Fruit fly (Drosophila melanogaster): ENCODE data around the gene sty.

The sty gene

DNA sequence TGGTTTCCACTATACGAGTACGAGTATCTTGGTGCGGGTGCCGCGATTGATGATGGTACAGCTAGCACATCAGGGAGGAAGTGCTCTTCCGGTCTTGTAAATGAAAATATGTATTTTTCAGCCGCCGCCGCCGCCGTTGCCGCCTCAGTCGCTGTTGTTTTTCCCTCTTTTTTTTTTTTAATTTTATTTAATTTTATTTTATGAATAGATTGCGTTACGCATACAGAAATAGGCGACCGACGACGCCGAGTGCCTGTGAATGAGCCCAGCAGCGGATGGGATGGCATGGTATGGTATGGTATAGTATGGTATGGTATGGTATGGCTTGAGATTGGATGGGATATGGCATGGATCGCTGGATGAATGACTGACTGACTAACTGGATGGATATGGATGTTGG is 38.0 kb downstream of the sty start (continued):
- TF ChIP-seq sr (GFP tag; IDR thresholded peaks at IDR 0.05) (no peak), cato (GFP tag; optimal IDR thresholded peaks at IDR 0.05; ENCODE audit: borderline replicate concordance) (no peak), onecut (GFP tag; IDR thresholded peaks at IDR 0.05) (no peak), sug (tag; optimal IDR thresholded peaks at IDR 0.05) (no peak), BtbVII (GFP tag; optimal IDR thresholded peaks at IDR 0.05) (no peak), CG6254 (GFP tag; optimal IDR thresholded peaks at IDR 0.05) (no peak), CG12219 (GFP tag; optimal IDR thresholded peaks at IDR 0.05) (no peak), fu2 (GFP tag; optimal IDR thresholded peaks at IDR 0.05) (no peak), CG6854 (GFP tag; optimal IDR thresholded peaks at IDR 0.05) (no peak), CG1792 (GFP tag; optimal IDR thresholded peaks at IDR 0.05) (no peak), Med (GFP tag) (peak; percentile 27), ems (GFP tag; optimal IDR thresholded peaks at IDR 0.05) (no peak), da (GFP tag; optimal IDR thresholded peaks at IDR 0.05) (no peak), CG14441 (GFP tag; IDR thresholded peaks at IDR 0.05) (no peak), Trl (optimal IDR thresholded peaks at IDR 0.05) (no peak), Trl (GFP tag; optimal IDR thresholded peaks at IDR 0.05) (no peak), ci (GFP tag; IDR thresholded peaks at IDR 0.05) (0 out of 3 replicates have a peak, but pooled peaks have one; percentile 31), ase (GFP tag; IDR thresholded peaks at IDR 0.05) (no peak), CG11247 (GFP tag; IDR thresholded peaks at IDR 0.05) (no peak), CG8359 (GFP tag; optimal IDR thresholded peaks at IDR 0.05; ENCODE audit: borderline replicate concordance) (no peak), CG34224 (GFP tag; IDR thresholded peaks at IDR 0.05; ENCODE audit: partially characterized antibody) (no peak)

- TF ChIP-seq vfl (GFP tag; optimal IDR thresholded peaks at IDR 0.05) (no peak), Med (GFP tag) (peak; percentile 41)
Measured at dm6 chr3L:3385437-3385802, 39.3 kb downstream of the sty start.

DNA sequence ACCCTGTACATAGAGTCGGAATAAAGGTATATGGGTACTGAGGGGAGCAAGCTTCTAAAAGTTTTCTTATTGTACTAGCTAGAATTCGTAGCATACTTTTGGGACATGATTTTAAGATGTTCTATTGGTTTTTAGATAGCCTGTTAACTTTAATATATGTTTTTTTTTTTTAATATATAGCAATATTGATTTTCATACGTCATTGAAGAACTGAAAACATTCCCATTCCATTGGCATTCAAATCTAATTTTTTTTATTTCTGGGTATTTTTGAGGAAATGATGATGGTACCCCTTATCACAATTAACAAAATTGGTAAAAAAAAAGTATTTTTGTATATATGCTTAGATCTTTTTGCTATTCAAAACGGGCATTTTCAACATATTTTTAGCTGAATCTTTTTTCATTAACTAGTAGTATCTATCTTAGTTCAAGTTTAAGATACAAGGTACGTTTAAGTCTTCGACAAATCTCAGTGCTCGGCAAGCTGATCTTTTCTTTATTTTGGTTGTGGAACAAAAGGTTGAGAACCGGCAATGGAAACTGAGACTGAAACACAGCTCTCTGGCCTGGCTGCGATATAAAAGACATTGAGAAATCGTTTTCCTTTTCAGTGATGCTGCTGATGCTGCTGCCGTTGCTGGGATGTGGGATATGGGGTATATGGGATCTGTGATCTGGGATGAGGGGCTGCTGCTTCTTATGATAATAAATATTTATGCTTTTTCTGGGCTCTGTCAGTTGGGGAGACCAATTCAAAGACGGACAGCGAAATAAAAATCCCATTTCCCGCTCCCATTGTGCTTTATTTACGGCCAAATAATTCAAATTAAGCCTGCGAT is 39.9 kb downstream of the sty start:
- TF ChIP-seq CG31388 (GFP tag; optimal IDR thresholded peaks at IDR 0.05) (no peak), Hey (tag; optimal IDR thresholded peaks at IDR 0.05) (no peak), CG17802 (tag; optimal IDR thresholded peaks at IDR 0.05) (no peak), shn (GFP tag; optimal IDR thresholded peaks at IDR 0.05) (no peak), CG12071 (GFP tag; optimal IDR thresholded peaks at IDR 0.05) (no peak), unc-4 (GFP tag; IDR thresholded peaks at IDR 0.05; ENCODE audit: partially characterized antibody) (no peak), CG7556 (GFP tag; optimal IDR thresholded peaks at IDR 0.05) (peak; percentile 62), CG18764 (GFP tag; optimal IDR thresholded peaks at IDR 0.05) (no peak), fd96Cb (tag; optimal IDR thresholded peaks at IDR 0.05) (peak; percentile 58), CG12219 (GFP tag; optimal IDR thresholded peaks at IDR 0.05) (no peak), mirr (GFP tag; optimal IDR thresholded peaks at IDR 0.05) (no peak), CG17612 (GFP tag; IDR thresholded peaks at IDR 0.05) (no peak), B-H2 (GFP tag; optimal IDR thresholded peaks at IDR 0.05) (no peak), nerfin-2 (GFP tag; IDR thresholded peaks at IDR 0.05; ENCODE audit: partially characterized antibody) (no peak), Camta (GFP tag; optimal IDR thresholded peaks at IDR 0.05) (no peak), CG11504 (tag; optimal IDR thresholded peaks at IDR 0.05) (peak; percentile 70), CG7987 (GFP tag; optimal IDR thresholded peaks at IDR 0.05) (no peak), wdn (GFP tag; IDR thresholded peaks at IDR 0.05) (no peak), CG8765 (GFP tag; IDR thresholded peaks at IDR 0.05) (no peak; the same call in 1 of the 2 replicates), row (GFP tag; IDR thresholded peaks at IDR 0.05) (peak; percentile 61), CG2678 (tag; optimal IDR thresholded peaks at IDR 0.05) (peak; percentile 69), CkIIα-i1 (GFP tag; IDR thresholded peaks at IDR 0.05) (no peak), CG1529 (GFP tag; optimal IDR thresholded peaks at IDR 0.05) (peak; percentile 29), Dbx (GFP tag; IDR thresholded peaks at IDR 0.05) (no peak), pan (optimal IDR thresholded peaks at IDR 0.05) (no peak), pan (GFP tag; optimal IDR thresholded peaks at IDR 0.05 in 1 of 2, IDR thresholded peaks at IDR 0.05 in 1 of 2) (peak in 1 of 2 experiments; percentile 3), CG2120 (GFP tag; optimal IDR thresholded peaks at IDR 0.05) (peak; percentile 38), sqz (GFP tag; optimal IDR thresholded peaks at IDR 0.05) (peak; percentile 38)
